Fruit fly (Drosophila melanogaster) whole organism, embryonic: ENCODE data around the gene Oatp33Eb.
A peak's percentile ranks its signal among the peaks of the same experiment; 100 is the strongest.

Experiments
- Abd-B ChIP-seq: fragments of 200-800 bp; sonication (Bioruptor generic); optimal IDR thresholded peaks from 2 replicates; lab custom pipeline; 2018; ENCODE audit warnings: missing biosample characterization, mild to moderate bottlenecking, missing genetic modification characterization, moderate library complexity
- Ada2b ChIP-seq: fragments of 200-800 bp; sonication (Bioruptor generic); IDR thresholded peaks from 2 replicates; pipeline ENCODE4 v1.3.6; 2022; ENCODE audit warnings: missing biosample characterization, missing genetic modification characterization
- CG11085 ChIP-seq: fragments of 200-800 bp; sonication (Bioruptor generic); IDR thresholded peaks from 2 replicates; pipeline ENCODE4 v1.3.6; 2022; ENCODE audit warnings: missing biosample characterization, missing genetic modification characterization
- CG12744 ChIP-seq: fragments of 200-800 bp; sonication (Bioruptor generic); optimal IDR thresholded peaks from 2 replicates; lab custom pipeline; 2016; ENCODE audit warnings: missing biosample characterization, missing genetic modification characterization
- CG14014 ChIP-seq: fragments of 200-800 bp; sonication (Bioruptor generic); IDR thresholded peaks from 2 replicates; pipeline ENCODE4 v1.3.6; 2022; ENCODE audit warnings: missing biosample characterization, missing genetic modification characterization
- CG15269 ChIP-seq: fragments of 200-800 bp; sonication (Bioruptor generic); optimal IDR thresholded peaks from 2 replicates; lab custom pipeline; 2018; ENCODE audit warnings: missing biosample characterization, mild to moderate bottlenecking, missing genetic modification characterization, moderate library complexity
- CG31365 ChIP-seq: fragments of 200-800 bp; sonication (Bioruptor generic); optimal IDR thresholded peaks from 2 replicates; lab custom pipeline; 2018; ENCODE audit warnings: missing biosample characterization, mild to moderate bottlenecking, missing genetic modification characterization
- CG42726 ChIP-seq: fragments of 200-800 bp; sonication (Bioruptor generic); IDR thresholded peaks from 2 replicates; pipeline ENCODE4 v1.3.6; 2022; ENCODE audit warnings: missing biosample characterization, missing genetic modification characterization; ENCODE audit not compliant: partially characterized antibody
- CG5953 ChIP-seq: fragments of 200-800 bp; sonication (Bioruptor generic); IDR thresholded peaks from 2 replicates; pipeline ENCODE4 v1.3.6; 2022; ENCODE audit warnings: missing biosample characterization, missing genetic modification characterization
- CG6175 ChIP-seq: fragments of 200-800 bp; sonication (Bioruptor generic); IDR thresholded peaks from 3 replicates; pipeline ENCODE4 v1.3.6; 2022; ENCODE audit warnings: missing biosample characterization, missing genetic modification characterization
- CG8924 ChIP-seq: fragments of 200-800 bp; optimal IDR thresholded peaks from 3 replicates; lab custom pipeline; 2019; ENCODE audit warnings: missing biosample characterization, mild to moderate bottlenecking, missing genetic modification characterization, moderate library complexity
- CG9727 ChIP-seq: fragments of 200-800 bp; sonication (Bioruptor generic); optimal IDR thresholded peaks from 3 replicates; lab custom pipeline; 2017; ENCODE audit warnings: missing biosample characterization, mild to moderate bottlenecking, missing genetic modification characterization
- CG9797 ChIP-seq: fragments of 200-800 bp; sonication (Bioruptor generic); optimal IDR thresholded peaks from 3 replicates; lab custom pipeline; 2018; ENCODE audit warnings: missing biosample characterization, mild to moderate bottlenecking, missing genetic modification characterization
- CG9932 ChIP-seq: fragments of 200-800 bp; sonication (Bioruptor generic); IDR thresholded peaks from 2 replicates; pipeline ENCODE4 v1.3.6; 2022; ENCODE audit warnings: missing biosample characterization, missing genetic modification characterization
- D ChIP-seq, 2 experiments: fragments of 200-800 bp in 1 of 2; fragments of >200 bp in 1 of 2; sonication (Bioruptor generic) in 1 of 2; optimal IDR thresholded peaks; 2 replicates in 1 of 2; 3 replicates in 1 of 2; lab custom pipeline; 2017; ENCODE audit warnings: mild to moderate bottlenecking in 1 of 2, missing biosample characterization in 1 of 2, missing genetic modification characterization in 1 of 2, missing genetic modification reagents in 1 of 2
- Dek ChIP-seq: fragments of 200-800 bp; sonication (Bioruptor generic); optimal IDR thresholded peaks from 3 replicates; lab custom pipeline; 2019; ENCODE audit warnings: missing biosample characterization, mild to moderate bottlenecking, missing genetic modification characterization, moderate library complexity
- Dll ChIP-seq: fragments of 200-800 bp; sonication (Bioruptor generic); IDR thresholded peaks from 4 replicates; pipeline ENCODE4 v1.3.6; 2022; ENCODE audit warnings: missing biosample characterization, missing genetic modification characterization; ENCODE audit not compliant: partially characterized antibody
- E2f1 ChIP-seq: fragments of 200-800 bp; sonication (Bioruptor generic); IDR thresholded peaks from 2 replicates; pipeline ENCODE4 v1.3.6; 2022; ENCODE audit warnings: missing biosample characterization, missing genetic modification characterization
- E2f2 ChIP-seq: fragments of 200-800 bp; sonication (Bioruptor generic); IDR thresholded peaks from 2 replicates; pipeline ENCODE4 v1.3.6; 2022; ENCODE audit warnings: missing biosample characterization, missing genetic modification characterization
- HmgD ChIP-seq: fragments of 200-800 bp; sonication (Bioruptor generic); optimal IDR thresholded peaks from 3 replicates; lab custom pipeline; 2016; ENCODE audit warnings: missing biosample characterization, missing genetic modification characterization
- Max ChIP-seq: fragments of 200-800 bp; sonication (Bioruptor generic); optimal IDR thresholded peaks from 2 replicates; lab custom pipeline; 2016; ENCODE audit warnings: missing biosample characterization, mild to moderate bottlenecking, missing genetic modification characterization
- NK7.1 ChIP-seq: fragments of 200-800 bp; sonication (Bioruptor generic); optimal IDR thresholded peaks from 3 replicates; lab custom pipeline; 2016; ENCODE audit warnings: missing biosample characterization, missing genetic modification characterization
- Stat92E ChIP-seq, 3 experiments: fragments of >200 bp in 2 of 3; fragments of 200-800 bp in 1 of 3; sonication (Bioruptor generic) in 1 of 3; optimal IDR thresholded peaks; 2 replicates each; lab custom pipeline; 2017 to 2019; ENCODE audit warnings: missing biosample characterization in 3 of 3, missing genetic modification characterization in 3 of 3, mild to moderate bottlenecking in 1 of 3, moderate library complexity in 1 of 3
- Xbp1 ChIP-seq: fragments of 200-800 bp; sonication (Bioruptor generic); optimal IDR thresholded peaks from 3 replicates; lab custom pipeline; 2016; ENCODE audit warnings: missing biosample characterization, mild to moderate bottlenecking, missing genetic modification characterization
- ase ChIP-seq: fragments of 200-800 bp; sonication (Bioruptor generic); IDR thresholded peaks from 3 replicates; pipeline ENCODE4 v1.3.6; 2022; ENCODE audit warnings: missing biosample characterization, missing genetic modification characterization
- bowl ChIP-seq: fragments of 200-800 bp; sonication (Bioruptor generic); IDR thresholded peaks from 2 replicates; pipeline ENCODE4 v1.3.6; 2022; ENCODE audit warnings: missing biosample characterization, missing genetic modification characterization
- cad ChIP-seq: fragments of >200 bp; optimal IDR thresholded peaks from 2 replicates; lab custom pipeline; 2017; ENCODE audit warnings: missing biosample characterization, missing genetic modification characterization
- caup ChIP-seq: fragments of 200-800 bp; sonication (Bioruptor generic); optimal IDR thresholded peaks from 3 replicates; lab custom pipeline; 2017; ENCODE audit warnings: missing biosample characterization, mild to moderate bottlenecking, missing genetic modification characterization, moderate library complexity; ENCODE audit not compliant: severe bottlenecking
- chm ChIP-seq: fragments of 200-800 bp; sonication (Bioruptor generic); IDR thresholded peaks from 2 replicates; pipeline ENCODE4 v1.3.6; 2022; ENCODE audit warnings: missing biosample characterization, missing genetic modification characterization
- crol ChIP-seq: fragments of 200-800 bp; sonication (Bioruptor generic); IDR thresholded peaks from 2 replicates; pipeline ENCODE4 v1.3.6; 2022; ENCODE audit warnings: missing biosample characterization, missing genetic modification characterization
- cwo ChIP-seq: fragments of 200-800 bp; sonication (Bioruptor generic); optimal IDR thresholded peaks from 3 replicates; lab custom pipeline; 2017; ENCODE audit warnings: missing biosample characterization, missing genetic modification characterization, mild to moderate bottlenecking, moderate library complexity, missing genetic modification reagents
- dysf ChIP-seq: fragments of 200-800 bp; sonication (Bioruptor generic); IDR thresholded peaks from 3 replicates; pipeline ENCODE4 v1.3.6; 2022; ENCODE audit warnings: missing biosample characterization, missing genetic modification characterization
- eyg ChIP-seq: fragments of 200-800 bp; sonication (Bioruptor generic); optimal IDR thresholded peaks from 3 replicates; lab custom pipeline; 2016; ENCODE audit warnings: missing biosample characterization, missing genetic modification characterization
- gce ChIP-seq: fragments of 200-800 bp; sonication (Bioruptor generic); IDR thresholded peaks from 3 replicates; pipeline ENCODE4 v1.3.6; 2022; ENCODE audit warnings: missing biosample characterization, missing genetic modification characterization
- gem ChIP-seq: fragments of 200-800 bp; sonication (Bioruptor generic); optimal IDR thresholded peaks from 2 replicates; lab custom pipeline; 2019; ENCODE audit warnings: missing biosample characterization, mild to moderate bottlenecking, missing genetic modification characterization, moderate library complexity
- gt ChIP-seq: fragments of 200-800 bp; sonication (Bioruptor generic); IDR thresholded peaks from 2 replicates; pipeline ENCODE4 v1.3.6; 2022; ENCODE audit warnings: missing biosample characterization, missing genetic modification characterization
- kni ChIP-seq: fragments of 200-800 bp; sonication (Bioruptor generic); optimal IDR thresholded peaks from 3 replicates; lab custom pipeline; 2017; ENCODE audit warnings: mild to moderate bottlenecking, missing biosample characterization, missing genetic modification reagents, missing genetic modification characterization
- lab ChIP-seq: fragments of 200-800 bp; sonication (Bioruptor generic); optimal IDR thresholded peaks from 3 replicates; lab custom pipeline; 2017; ENCODE audit warnings: missing biosample characterization, missing genetic modification characterization, mild to moderate bottlenecking, moderate library complexity, missing genetic modification reagents
- ro ChIP-seq: fragments of 200-800 bp; sonication (Bioruptor generic); IDR thresholded peaks from 2 replicates; pipeline ENCODE4 v1.3.6; 2022; ENCODE audit warnings: missing biosample characterization, missing genetic modification characterization
- shn ChIP-seq: fragments of 200-800 bp; sonication (Bioruptor generic); optimal IDR thresholded peaks from 3 replicates; lab custom pipeline; 2016; ENCODE audit warnings: missing biosample characterization, missing genetic modification characterization
- sqz ChIP-seq: fragments of 200-800 bp; sonication (Bioruptor generic); optimal IDR thresholded peaks from 3 replicates; lab custom pipeline; 2018; ENCODE audit warnings: missing biosample characterization, mild to moderate bottlenecking, missing genetic modification characterization
- sug ChIP-seq: fragments of 200-800 bp; optimal IDR thresholded peaks from 2 replicates; lab custom pipeline; 2019; ENCODE audit warnings: missing biosample characterization, mild to moderate bottlenecking, missing genetic modification characterization, moderate library complexity
- tll ChIP-seq, 2 experiments: fragments of 200-800 bp in 1 of 2; fragments of >200 bp in 1 of 2; sonication (Bioruptor generic) in 1 of 2; optimal IDR thresholded peaks; 2 replicates each; lab custom pipeline; 2017 to 2019; ENCODE audit warnings: missing biosample characterization in 2 of 2, missing genetic modification characterization in 2 of 2, mild to moderate bottlenecking in 1 of 2, moderate library complexity in 1 of 2
- ttk ChIP-seq: fragments of 200-800 bp; sonication (Bioruptor generic); IDR thresholded peaks from 2 replicates; pipeline ENCODE4 v2.1.2; 2022; ENCODE audit warnings: missing biosample characterization, missing genetic modification characterization
- unc-4 ChIP-seq: fragments of 200-800 bp; sonication (Bioruptor generic); IDR thresholded peaks from 2 replicates; pipeline ENCODE4 v1.3.6; 2022; ENCODE audit warnings: missing biosample characterization, missing genetic modification characterization; ENCODE audit not compliant: partially characterized antibody
- usp ChIP-seq: fragments of >200 bp; optimal IDR thresholded peaks from 2 replicates; lab custom pipeline; 2017; ENCODE audit warnings: missing biosample characterization, missing genetic modification characterization
- yki ChIP-seq: fragments of >200 bp; optimal IDR thresholded peaks from 3 replicates; lab custom pipeline; 2018
- zfh2 ChIP-seq: fragments of 200-800 bp; sonication (Bioruptor generic); optimal IDR thresholded peaks from 2 replicates; lab custom pipeline; 2016; ENCODE audit warnings: missing biosample characterization, missing genetic modification characterization

Gene Oatp33Eb

dm6 chr2L:12421793-12422691 is 26.2 kb upstream of the Oatp33Eb start (continued):
- TF ChIP-seq bowl (GFP tag; lab: Robert Waterston, UW) (no peak), ro (GFP tag; lab: Robert Waterston, UW) (no peak), lab (GFP tag; lab: Kevin White, UChicago) (peak; percentile 36), D (optimal IDR thresholded peaks at IDR 0.05; lab: Kevin White, UChicago) (no peak), D (GFP tag; optimal IDR thresholded peaks at IDR 0.05; lab: Kevin White, UChicago) (no peak), CG9932 (GFP tag; lab: Robert Waterston, UW) (peak; percentile 45), shn (no peak), tll (GFP tag; optimal IDR thresholded peaks at IDR 0.05; lab: Kevin White, UChicago) (no peak), ase (GFP tag; lab: Robert Waterston, UW) (0 out of 3 replicates have a peak, but pooled peaks have one; percentile 13), Max (GFP tag; lab: Kevin White, UChicago) (no peak), CG11085 (GFP tag; lab: Robert Waterston, UW) (no peak), CG14014 (GFP tag; lab: Robert Waterston, UW) (peak; percentile 36; the same call in 1 of the 2 replicates), cwo (GFP tag; lab: Kevin White, UChicago) (no peak), NK7.1 (no peak), gt (GFP tag; lab: Robert Waterston, UW) (no peak), E2f2 (GFP tag; lab: Robert Waterston, UW) (no peak), usp (no peak), ttk (no peak), CG42726 (GFP tag; lab: Robert Waterston, UW) (no peak), Abd-B (GFP tag; lab: Kevin White, UChicago) (no peak), gce (GFP tag; lab: Robert Waterston, UW) (no peak), sqz (GFP tag; lab: Kevin White, UChicago) (no peak), Dek (tag; lab: Kevin White, UChicago) (no peak), zfh2 (GFP tag; lab: Kevin White, UChicago) (no peak), unc-4 (GFP tag; lab: Robert Waterston, UW) (no peak), yki (no peak), CG9797 (GFP tag; lab: Kevin White, UChicago) (no peak), kni (GFP tag; lab: Kevin White, UChicago) (no peak), CG6175 (GFP tag; lab: Robert Waterston, UW) (no peak), CG12744 (GFP tag; lab: Kevin White, UChicago) (no peak), eyg (GFP tag; lab: Kevin White, UChicago) (no peak), CG8924 (tag; lab: Kevin White, UChicago) (no peak), Dll (GFP tag; lab: Robert Waterston, UW) (0 out of 4 replicates have a peak, but pooled peaks have one; percentile 30), gem (tag; lab: Kevin White, UChicago) (peak; percentile 37), Ada2b (GFP tag; lab: Robert Waterston, UW) (no peak), CG5953 (GFP tag; lab: Robert Waterston, UW) (no peak), sug (no peak), Xbp1 (GFP tag; lab: Kevin White, UChicago) (no peak), CG15269 (tag; lab: Kevin White, UChicago) (peak; percentile 36), chm (no peak; the same call in 1 of the 2 replicates), crol (GFP tag; lab: Robert Waterston, UW) (no peak), dysf (GFP tag; lab: Robert Waterston, UW) (peak; percentile 30; the same call in 1 of the 3 replicates), Stat92E (GFP tag; optimal IDR thresholded peaks at IDR 0.05; lab: Kevin White, UChicago) (no peak), caup (GFP tag; lab: Kevin White, UChicago) (no peak), cad (no peak), CG31365 (tag; lab: Kevin White, UChicago) (no peak), HmgD (GFP tag; lab: Kevin White, UChicago) (no peak), CG9727 (GFP tag; lab: Kevin White, UChicago) (no peak), E2f1 (GFP tag; lab: Robert Waterston, UW) (peak; percentile 27; the same call in 1 of the 2 replicates)
